Worm (Caenorhabditis elegans): ENCODE results near the gene C25F9.4.

Gene C25F9.4

ce11 chrV:19432030-19432429 lies 15.7 kb upstream of the C25F9.4 start:
- no peak for TF ChIP-seq ces-1 (GFP tag; optimal IDR thresholded peaks at IDR 0.05)
- TF ChIP-seq nhr-2 (tag; optimal IDR thresholded peaks at IDR 0.05), result no peak
- TF ChIP-seq M03D4.4 (tag; optimal IDR thresholded peaks at IDR 0.05), result no peak
- TF ChIP-seq lin-13 (tag; optimal IDR thresholded peaks at IDR 0.05), result no peak
- TF ChIP-seq mab-5 (tag; optimal IDR thresholded peaks at IDR 0.05), result no peak
- no peak for TF ChIP-seq sem-2 (GFP tag; optimal IDR thresholded peaks at IDR 0.05)
- TF ChIP-seq zip-8 (tag; optimal IDR thresholded peaks at IDR 0.05), result no peak
- TF ChIP-seq ztf-11 (tag; optimal IDR thresholded peaks at IDR 0.05), result no peak
- TF ChIP-seq pha-4 (tag; optimal IDR thresholded peaks at IDR 0.05), result no peak
- no peak for TF ChIP-seq cnd-1 (tag; optimal IDR thresholded peaks at IDR 0.05)
- TF ChIP-seq unc-39 (tag; optimal IDR thresholded peaks at IDR 0.05), result no peak
- no peak for TF ChIP-seq mls-2 (tag; optimal IDR thresholded peaks at IDR 0.05)
- TF ChIP-seq flh-1 (GFP tag; optimal IDR thresholded peaks at IDR 0.05), result no peak
- no peak for TF ChIP-seq nhr-237 (tag; optimal IDR thresholded peaks at IDR 0.05)
- TF ChIP-seq drap-1 (GFP tag; optimal IDR thresholded peaks at IDR 0.05), result no peak
- no peak for TF ChIP-seq blmp-1 (tag; optimal IDR thresholded peaks at IDR 0.05)
- TF ChIP-seq unc-62 (GFP tag; optimal IDR thresholded peaks at IDR 0.05), result no peak

ce11 chrV:19431036-19431435 lies 14.7 kb upstream of the C25F9.4 start, which contains the start of gene srw-85:
srw-85 (minus strand) TSS chrV:19431136.
- no peak for TF ChIP-seq sptf-1 (tag; optimal IDR thresholded peaks at IDR 0.05)
- no peak for TF ChIP-seq lin-32 (GFP tag; optimal IDR thresholded peaks at IDR 0.05)
- TF ChIP-seq M03D4.4 (tag; optimal IDR thresholded peaks at IDR 0.05), result no peak
- no peak for TF ChIP-seq tbx-8 (GFP tag; optimal IDR thresholded peaks at IDR 0.05)
- no peak for TF ChIP-seq nhr-2 (tag; optimal IDR thresholded peaks at IDR 0.05)
- TF ChIP-seq cnd-1 (tag; optimal IDR thresholded peaks at IDR 0.05), result no peak
- TF ChIP-seq unc-39 (tag; optimal IDR thresholded peaks at IDR 0.05), result no peak
- TF ChIP-seq ham-2 (GFP tag; optimal IDR thresholded peaks at IDR 0.05), result no peak
- no peak for TF ChIP-seq ceh-43 (GFP tag; optimal IDR thresholded peaks at IDR 0.05)
- no peak for TF ChIP-seq nhr-237 (tag; optimal IDR thresholded peaks at IDR 0.05)

- TF ChIP-seq nhr-12 (tag; optimal IDR thresholded peaks at IDR 0.05) (no peak), nhr-237 (tag; optimal IDR thresholded peaks at IDR 0.05) (no peak), ces-1 (GFP tag; optimal IDR thresholded peaks at IDR 0.05) (no peak), nhr-28 (tag; optimal IDR thresholded peaks at IDR 0.05) (no peak), ceh-39 (tag; optimal IDR thresholded peaks at IDR 0.05) (no peak), elt-1 (tag; optimal IDR thresholded peaks at IDR 0.05; ENCODE audit: borderline replicate concordance, insufficient read depth) (no peak), drap-1 (GFP tag; optimal IDR thresholded peaks at IDR 0.05) (peak; percentile 50), cnd-1 (tag; optimal IDR thresholded peaks at IDR 0.05) (no peak), zip-8 (tag; optimal IDR thresholded peaks at IDR 0.05) (no peak), mep-1 (tag; optimal IDR thresholded peaks at IDR 0.05) (no peak), sem-2 (GFP tag; optimal IDR thresholded peaks at IDR 0.05) (peak; percentile 25), tbx-8 (GFP tag; optimal IDR thresholded peaks at IDR 0.05) (no peak), sptf-1 (tag; optimal IDR thresholded peaks at IDR 0.05) (peak; percentile 72), ham-2 (GFP tag; optimal IDR thresholded peaks at IDR 0.05) (peak; percentile 65), hlh-1 (tag; optimal IDR thresholded peaks at IDR 0.05) (no peak), unc-120 (tag; optimal IDR thresholded peaks at IDR 0.05; ENCODE audit: poor library complexity, severe bottlenecking) (no peak)
Observed at ce11 chrV:19430351-19430913, 14.1 kb upstream of the C25F9.4 start.

- TF ChIP-seq sptf-1 (tag; optimal IDR thresholded peaks at IDR 0.05) (no peak), mls-2 (tag; optimal IDR thresholded peaks at IDR 0.05) (no peak), tbx-8 (GFP tag; optimal IDR thresholded peaks at IDR 0.05) (no peak), ceh-39 (tag; optimal IDR thresholded peaks at IDR 0.05) (no peak), elt-1 (tag; optimal IDR thresholded peaks at IDR 0.05; ENCODE audit: borderline replicate concordance, insufficient read depth) (peak; percentile 98), unc-39 (tag; optimal IDR thresholded peaks at IDR 0.05) (no peak), cnd-1 (tag; optimal IDR thresholded peaks at IDR 0.05) (no peak), ham-2 (GFP tag; optimal IDR thresholded peaks at IDR 0.05) (peak; percentile 94)
Observed at ce11 chrV:19429605-19430004, 13.2 kb upstream of the C25F9.4 start.

- TF ChIP-seq elt-3 (tag; optimal IDR thresholded peaks at IDR 0.05) (no peak), ham-2 (GFP tag; optimal IDR thresholded peaks at IDR 0.05) (peak; percentile 71), elt-1 (tag; optimal IDR thresholded peaks at IDR 0.05; ENCODE audit: borderline replicate concordance, insufficient read depth) (peak; percentile 60)
Observed at ce11 chrV:19428936-19429335, 12.6 kb upstream of the C25F9.4 start.
